Fruit fly (Drosophila melanogaster) whole organism, embryonic: ENCODE data around the gene CG18596.

Source experiments
- Blimp-1 ChIP-seq: fragments of 200-800 bp; sonication (Bioruptor generic); optimal IDR thresholded peaks from 3 replicates; lab custom pipeline; 2018; ENCODE audit warnings: missing biosample characterization, missing genetic modification characterization, mild to moderate bottlenecking, moderate library complexity, missing genetic modification reagents
- CG10274 ChIP-seq: fragments of 200-800 bp; sonication (Bioruptor generic); optimal IDR thresholded peaks from 3 replicates; lab custom pipeline; 2017; ENCODE audit warnings: missing biosample characterization, mild to moderate bottlenecking, missing genetic modification characterization
- CG10543 ChIP-seq: fragments of 200-800 bp; sonication (Bioruptor generic); optimal IDR thresholded peaks from 3 replicates; lab custom pipeline; 2017; ENCODE audit warnings: missing biosample characterization, mild to moderate bottlenecking, missing genetic modification characterization, moderate library complexity
- CG12155 ChIP-seq: fragments of 200-800 bp; sonication (Bioruptor generic); optimal IDR thresholded peaks from 3 replicates; lab custom pipeline; 2016; ENCODE audit warnings: missing biosample characterization, missing genetic modification characterization
- CG1233 ChIP-seq: fragments of 200-800 bp; sonication (Bioruptor generic); optimal IDR thresholded peaks from 4 replicates; lab custom pipeline; 2018; ENCODE audit warnings: missing biosample characterization, mild to moderate bottlenecking, missing genetic modification characterization
- CG12391 ChIP-seq: fragments of 200-800 bp; sonication (Bioruptor generic); optimal IDR thresholded peaks from 3 replicates; lab custom pipeline; 2018; ENCODE audit warnings: missing biosample characterization, mild to moderate bottlenecking, missing genetic modification characterization, moderate library complexity
- CG13624 ChIP-seq: fragments of 200-800 bp; sonication (Bioruptor generic); optimal IDR thresholded peaks from 2 replicates; lab custom pipeline; 2016; ENCODE audit warnings: missing biosample characterization, missing genetic modification characterization
- CG1792 ChIP-seq: fragments of 200-800 bp; sonication (Bioruptor generic); optimal IDR thresholded peaks from 2 replicates; lab custom pipeline; 2016; ENCODE audit warnings: missing biosample characterization, missing genetic modification characterization
- CG18476 ChIP-seq: fragments of 200-800 bp; sonication (Bioruptor generic); optimal IDR thresholded peaks from 2 replicates; lab custom pipeline; 2016; ENCODE audit warnings: missing biosample characterization, mild to moderate bottlenecking, missing genetic modification characterization
- CG3065 ChIP-seq: fragments of 200-800 bp; sonication (Bioruptor generic); optimal IDR thresholded peaks from 2 replicates; lab custom pipeline; 2016; ENCODE audit warnings: missing biosample characterization, missing genetic modification characterization
- CG31441 ChIP-seq: fragments of 200-800 bp; sonication (Bioruptor generic); IDR thresholded peaks from 2 replicates; pipeline ENCODE4 v1.3.6; 2022; ENCODE audit warnings: missing biosample characterization, missing genetic modification characterization
- CG34376 ChIP-seq: fragments of 200-800 bp; sonication (Bioruptor generic); optimal IDR thresholded peaks from 2 replicates; lab custom pipeline; 2018; ENCODE audit warnings: missing biosample characterization, mild to moderate bottlenecking, missing genetic modification characterization
- CG3726 ChIP-seq: fragments of 200-800 bp; sonication (Bioruptor generic); IDR thresholded peaks from 3 replicates; pipeline ENCODE4, ENCODE4 v1.3.6; 2022; ENCODE audit warnings: missing biosample characterization, missing genetic modification characterization
- CG4820 ChIP-seq: fragments of 200-800 bp; sonication (Bioruptor generic); optimal IDR thresholded peaks from 3 replicates; lab custom pipeline; 2016; ENCODE audit warnings: missing biosample characterization, missing genetic modification characterization
- CG5953 ChIP-seq: fragments of 200-800 bp; sonication (Bioruptor generic); IDR thresholded peaks from 2 replicates; pipeline ENCODE4 v1.3.6; 2022; ENCODE audit warnings: missing biosample characterization, missing genetic modification characterization
- CG6175 ChIP-seq: fragments of 200-800 bp; sonication (Bioruptor generic); IDR thresholded peaks from 3 replicates; pipeline ENCODE4 v1.3.6; 2022; ENCODE audit warnings: missing biosample characterization, missing genetic modification characterization
- CG7839 ChIP-seq: fragments of 200-800 bp; sonication (Bioruptor generic); optimal IDR thresholded peaks from 3 replicates; lab custom pipeline; 2018; ENCODE audit warnings: missing biosample characterization, mild to moderate bottlenecking, missing genetic modification characterization, moderate library complexity
- CG7928 ChIP-seq: fragments of 200-800 bp; sonication (Bioruptor generic); optimal IDR thresholded peaks from 2 replicates; lab custom pipeline; 2017; ENCODE audit warnings: missing biosample characterization, mild to moderate bottlenecking, missing genetic modification characterization
- CG7987 ChIP-seq: fragments of 200-800 bp; sonication (Bioruptor generic); optimal IDR thresholded peaks from 2 replicates; lab custom pipeline; 2018; ENCODE audit warnings: missing biosample characterization, mild to moderate bottlenecking, missing genetic modification characterization, moderate library complexity
- CG8944 ChIP-seq: fragments of 200-800 bp; sonication (Bioruptor generic); optimal IDR thresholded peaks from 3 replicates; lab custom pipeline; 2016; ENCODE audit warnings: missing biosample characterization, missing genetic modification characterization
- Dref ChIP-seq: fragments of 200-800 bp; sonication (Bioruptor generic); IDR thresholded peaks from 2 replicates; pipeline ENCODE4 v1.3.6; 2022; ENCODE audit warnings: missing biosample characterization, missing genetic modification characterization
- Elba2 ChIP-seq: fragments of 200-800 bp; sonication (Bioruptor generic); optimal IDR thresholded peaks from 3 replicates; lab custom pipeline; 2016; ENCODE audit warnings: missing biosample characterization, missing genetic modification characterization
- Fer1 ChIP-seq: fragments of 200-800 bp; sonication (Bioruptor generic); optimal IDR thresholded peaks from 2 replicates; lab custom pipeline; 2017; ENCODE audit warnings: missing biosample characterization, mild to moderate bottlenecking, missing genetic modification characterization
- H2.0 ChIP-seq: fragments of 200-800 bp; sonication (Bioruptor generic); IDR thresholded peaks from 2 replicates; pipeline ENCODE4 v1.3.6; 2022; ENCODE audit warnings: missing biosample characterization, missing genetic modification characterization
- Hmr ChIP-seq: fragments of 200-800 bp; sonication (Bioruptor generic); optimal IDR thresholded peaks from 3 replicates; lab custom pipeline; 2017; ENCODE audit warnings: mild to moderate bottlenecking, missing biosample characterization, missing genetic modification reagents, missing genetic modification characterization
- Hmx ChIP-seq: fragments of 200-800 bp; sonication (Bioruptor generic); optimal IDR thresholded peaks from 2 replicates; lab custom pipeline; 2016; ENCODE audit warnings: missing biosample characterization, missing genetic modification characterization
- Lhr ChIP-seq: fragments of 200-800 bp; sonication (Bioruptor generic); optimal IDR thresholded peaks from 3 replicates; lab custom pipeline; 2017; ENCODE audit warnings: mild to moderate bottlenecking, missing biosample characterization, missing genetic modification reagents, missing genetic modification characterization
- Max ChIP-seq: fragments of 200-800 bp; sonication (Bioruptor generic); optimal IDR thresholded peaks from 2 replicates; lab custom pipeline; 2016; ENCODE audit warnings: missing biosample characterization, mild to moderate bottlenecking, missing genetic modification characterization
- PHDP ChIP-seq: fragments of 200-800 bp; sonication (Bioruptor generic); optimal IDR thresholded peaks from 3 replicates; lab custom pipeline; 2018; ENCODE audit warnings: missing biosample characterization, mild to moderate bottlenecking, missing genetic modification characterization, moderate library complexity
- Ravus ChIP-seq: fragments of 200-800 bp; sonication (Bioruptor generic); IDR thresholded peaks from 2 replicates; pipeline ENCODE4 v1.3.6; 2022; ENCODE audit warnings: missing biosample characterization, missing genetic modification characterization
- Sox100B ChIP-seq: fragments of 200-800 bp; sonication (Bioruptor generic); optimal IDR thresholded peaks from 3 replicates; lab custom pipeline; 2018; ENCODE audit warnings: missing biosample characterization, mild to moderate bottlenecking, missing genetic modification characterization
- Sox102F ChIP-seq: fragments of 200-800 bp; sonication (Bioruptor generic); optimal IDR thresholded peaks from 2 replicates; lab custom pipeline; 2018; ENCODE audit warnings: missing biosample characterization, mild to moderate bottlenecking, missing genetic modification characterization, moderate library complexity
- TFAM ChIP-seq: fragments of 200-800 bp; sonication (Bioruptor generic); optimal IDR thresholded peaks from 2 replicates; lab custom pipeline; 2017; ENCODE audit warnings: missing biosample characterization, missing genetic modification characterization, inconsistent platforms
- dpn ChIP-seq, 2 experiments: fragments of 200-800 bp; sonication (Bioruptor generic); optimal IDR thresholded peaks; 3 replicates each; lab custom pipeline; 2016; ENCODE audit warnings: missing biosample characterization in 2 of 2, missing genetic modification characterization in 2 of 2
- fd96Cb ChIP-seq: fragments of 200-800 bp; sonication (Bioruptor generic); optimal IDR thresholded peaks from 2 replicates; lab custom pipeline; 2018; ENCODE audit warnings: missing biosample characterization, mild to moderate bottlenecking, missing genetic modification characterization, moderate library complexity
- fu2 ChIP-seq: fragments of 200-800 bp; sonication (Bioruptor generic); optimal IDR thresholded peaks from 2 replicates; lab custom pipeline; 2016; ENCODE audit warnings: missing biosample characterization, missing genetic modification characterization
- gsb ChIP-seq: fragments of 200-800 bp; sonication (Bioruptor generic); IDR thresholded peaks from 2 replicates; pipeline ENCODE4 v1.3.6; 2022; ENCODE audit warnings: missing biosample characterization, missing genetic modification characterization
- gsb-n ChIP-seq: fragments of 200-800 bp; sonication (Bioruptor generic); optimal IDR thresholded peaks from 3 replicates; lab custom pipeline; 2018; ENCODE audit warnings: missing biosample characterization, mild to moderate bottlenecking, missing genetic modification characterization
- hkb ChIP-seq, 2 experiments: fragments of 200-800 bp in 1 of 2; fragments of >200 bp in 1 of 2; sonication (Bioruptor generic) in 1 of 2; IDR thresholded peaks in 1 of 2; optimal IDR thresholded peaks in 1 of 2; 2 replicates each; pipeline versions ENCODE4 v1.3.6 to Lab custom; 2017 to 2022; ENCODE audit warnings: missing biosample characterization in 1 of 2, missing genetic modification characterization in 1 of 2
- nmo ChIP-seq: fragments of 200-800 bp; sonication (Bioruptor generic); optimal IDR thresholded peaks from 2 replicates; lab custom pipeline; 2018; ENCODE audit warnings: missing biosample characterization, mild to moderate bottlenecking, missing genetic modification characterization, moderate library complexity
- salm ChIP-seq: fragments of 200-800 bp; sonication (Bioruptor generic); optimal IDR thresholded peaks from 2 replicates; lab custom pipeline; 2018; ENCODE audit warnings: missing biosample characterization, mild to moderate bottlenecking, missing genetic modification characterization
- sc ChIP-seq, 3 experiments: fragments of >200 bp in 2 of 3; fragments of 200-800 bp in 1 of 3; sonication (Bioruptor generic) in 1 of 3; optimal IDR thresholded peaks; 2 replicates in 2 of 3; 3 replicates in 1 of 3; lab custom pipeline; 2017; ENCODE audit warnings: mild to moderate bottlenecking in 1 of 3, missing biosample characterization in 1 of 3, missing genetic modification characterization in 1 of 3, missing genetic modification reagents in 1 of 3
- scrt ChIP-seq: fragments of 200-800 bp; sonication (Bioruptor generic); optimal IDR thresholded peaks from 2 replicates; lab custom pipeline; 2018; ENCODE audit warnings: missing biosample characterization, mild to moderate bottlenecking, missing genetic modification characterization, moderate library complexity
- slbo ChIP-seq: fragments of 200-800 bp; sonication (Bioruptor generic); IDR thresholded peaks from 2 replicates; pipeline ENCODE4 v1.3.6; 2022; ENCODE audit warnings: missing biosample characterization, missing genetic modification characterization
- slp2 ChIP-seq: fragments of 200-800 bp; sonication (Bioruptor generic); optimal IDR thresholded peaks from 2 replicates; lab custom pipeline; 2016; ENCODE audit warnings: missing biosample characterization, missing genetic modification characterization
- tna ChIP-seq: fragments of 200-800 bp; sonication (Bioruptor generic); IDR thresholded peaks from 2 replicates; pipeline ENCODE4 v1.3.6; 2022; ENCODE audit warnings: missing biosample characterization, missing genetic modification characterization; ENCODE audit not compliant: partially characterized antibody
- tx ChIP-seq: fragments of 200-800 bp; sonication (Bioruptor generic); optimal IDR thresholded peaks from 2 replicates; lab custom pipeline; 2016; ENCODE audit warnings: missing biosample characterization, missing genetic modification characterization
- wor ChIP-seq: fragments of 200-800 bp; sonication (Bioruptor generic); IDR thresholded peaks from 2 replicates; pipeline ENCODE4 v1.3.6; 2022; ENCODE audit warnings: missing biosample characterization, missing genetic modification characterization
- z ChIP-seq: fragments of 200-800 bp; sonication (Bioruptor generic); IDR thresholded peaks from 3 replicates; pipeline ENCODE4 v1.3.6; 2022; ENCODE audit warnings: missing biosample characterization, missing genetic modification characterization

Gene CG18596

DNA sequence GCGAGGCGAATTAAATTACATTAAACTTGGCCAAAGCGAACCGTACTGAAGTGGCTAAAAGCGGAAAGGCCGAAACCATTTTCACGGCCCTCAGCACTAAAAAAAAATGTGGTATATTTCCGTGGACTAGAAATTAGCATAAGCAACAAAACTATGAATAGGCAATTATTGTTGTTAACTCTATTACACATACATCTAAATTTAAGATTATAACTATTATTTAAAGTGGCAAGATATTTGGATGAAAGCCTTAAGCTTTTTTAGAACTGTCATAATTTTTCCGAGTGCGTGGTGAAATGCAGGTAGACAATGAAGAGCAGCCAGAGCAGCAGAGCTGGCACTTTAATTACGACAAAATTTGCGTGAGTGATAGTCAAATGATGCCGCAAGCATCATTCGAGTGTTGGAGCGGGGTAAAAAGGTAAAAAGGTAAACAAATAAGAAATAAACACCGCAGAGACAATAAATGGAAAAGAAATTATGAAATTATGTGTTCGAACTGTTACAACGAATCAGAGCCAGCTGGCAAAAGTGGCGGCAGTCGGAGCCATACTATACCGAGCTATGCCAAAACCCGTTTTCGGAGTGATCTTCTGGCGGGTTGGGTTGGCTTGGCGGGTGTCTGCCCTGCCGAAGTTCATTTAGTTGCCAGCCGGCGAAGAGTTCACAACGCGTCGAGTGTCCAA lies 46.9 kb upstream of the CG18596 start, which contains the start of gene CG7080 (continued):
- no peak for TF ChIP-seq CG7987 (GFP tag; lab: Kevin White, UChicago)
- TF ChIP-seq TFAM (GFP tag; lab: Kevin White, UChicago) = no peak
- TF ChIP-seq CG3065 = no peak
- TF ChIP-seq Sox102F (GFP tag; lab: Kevin White, UChicago) = peak; percentile 74
- no peak for TF ChIP-seq Max (GFP tag; lab: Kevin White, UChicago)
- 0 out of 2 replicates have a peak, but pooled peaks have one; percentile 10 for TF ChIP-seq H2.0 (GFP tag; lab: Robert Waterston, UW)
- no peak for TF ChIP-seq Ravus (GFP tag; lab: Robert Waterston, UW)
- no peak for TF ChIP-seq CG12391
- no peak for TF ChIP-seq CG10274
- TF ChIP-seq Dref (GFP tag; lab: Robert Waterston, UW) = no peak
- TF ChIP-seq CG31441 (GFP tag; lab: Robert Waterston, UW) = peak; percentile 66
- TF ChIP-seq hkb (optimal IDR thresholded peaks at IDR 0.05; lab: Kevin White, UChicago) = no peak
- TF ChIP-seq hkb (GFP tag; IDR thresholded peaks at IDR 0.05; lab: Robert Waterston, UW) = no peak
- no peak for TF ChIP-seq Lhr
- TF ChIP-seq scrt = no peak
- no peak for TF ChIP-seq tna
- no peak for TF ChIP-seq CG3726 (GFP tag; lab: Robert Waterston, UW)
- no peak for TF ChIP-seq slbo (GFP tag; lab: Robert Waterston, UW)
- no peak for TF ChIP-seq fu2
- peak; percentile 7 for TF ChIP-seq nmo (GFP tag; lab: Kevin White, UChicago)
- TF ChIP-seq CG4820 = no peak
- TF ChIP-seq CG34376 (GFP tag; lab: Kevin White, UChicago) = no peak
- TF ChIP-seq tx (GFP tag; lab: Kevin White, UChicago) = no peak
- TF ChIP-seq dpn (GFP tag; optimal IDR thresholded peaks at IDR 0.05; lab: Kevin White, UChicago) = no peak
- TF ChIP-seq z (GFP tag; lab: Robert Waterston, UW) = no peak
- TF ChIP-seq Elba2 (GFP tag; lab: Kevin White, UChicago) = no peak
- no peak for TF ChIP-seq CG18476 (GFP tag; lab: Kevin White, UChicago)
- TF ChIP-seq Hmx (GFP tag; lab: Kevin White, UChicago) = no peak
- no peak for TF ChIP-seq CG1233 (GFP tag; lab: Kevin White, UChicago)
- no peak for TF ChIP-seq CG10543 (GFP tag; lab: Kevin White, UChicago)
- no peak for TF ChIP-seq CG12155 (GFP tag; lab: Kevin White, UChicago)
- no peak for TF ChIP-seq Hmr (GFP tag; lab: Kevin White, UChicago)
- no peak for TF ChIP-seq gsb-n (tag; lab: Kevin White, UChicago)
- no peak for TF ChIP-seq CG7928 (GFP tag; lab: Kevin White, UChicago)
- TF ChIP-seq fd96Cb (tag; lab: Kevin White, UChicago) = peak; percentile 50
- no peak for TF ChIP-seq CG1792 (GFP tag; lab: Kevin White, UChicago)
- peak; percentile 27 for TF ChIP-seq CG7839 (tag; lab: Kevin White, UChicago)
- TF ChIP-seq slp2 (GFP tag; lab: Kevin White, UChicago) = no peak
- no peak for TF ChIP-seq CG8944 (GFP tag; lab: Kevin White, UChicago)
- TF ChIP-seq CG6175 = no peak
- no peak for TF ChIP-seq Fer1 (GFP tag; lab: Kevin White, UChicago)
- TF ChIP-seq Blimp-1 (GFP tag; lab: Kevin White, UChicago) = peak; percentile 21
- no peak for TF ChIP-seq CG13624 (GFP tag; lab: Kevin White, UChicago)
- no peak for TF ChIP-seq salm (tag; lab: Kevin White, UChicago)
- TF ChIP-seq Sox100B = peak; percentile 34
- TF ChIP-seq sc (optimal IDR thresholded peaks at IDR 0.05; lab: Kevin White, UChicago) = no peak
- no peak for TF ChIP-seq sc (GFP tag; optimal IDR thresholded peaks at IDR 0.05; lab: Kevin White, UChicago)
- no peak for TF ChIP-seq CG5953 (GFP tag; lab: Robert Waterston, UW)
- TF ChIP-seq PHDP (tag; lab: Kevin White, UChicago) = no peak
- TF ChIP-seq gsb (GFP tag; lab: Robert Waterston, UW) = no peak
- TF ChIP-seq wor (GFP tag; lab: Robert Waterston, UW) = no peak
